Worm (Caenorhabditis elegans): Measurements from ENCODE around the gene cpz-2.

DNA sequence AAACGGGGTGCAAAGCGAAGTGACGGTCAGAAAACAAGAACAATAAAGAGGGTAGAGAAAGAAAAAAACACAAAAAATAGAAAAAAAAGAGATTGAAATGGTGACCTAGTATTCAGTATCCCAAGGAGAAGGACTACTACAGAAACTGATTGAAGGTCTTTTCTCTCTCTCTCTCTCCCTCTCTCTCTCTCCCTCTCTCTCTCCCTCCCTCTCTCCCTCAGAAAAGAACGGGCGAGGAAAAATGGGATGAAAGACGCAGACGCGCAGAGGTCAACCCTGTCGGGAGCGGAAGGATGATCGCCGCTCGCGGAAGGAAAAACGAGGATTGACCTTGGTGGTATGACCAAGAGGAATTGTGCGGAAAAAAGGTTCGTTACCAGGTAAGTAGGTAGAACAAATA, 6.5 kb upstream of the cpz-2 start:
- TF ChIP-seq ama-1 (optimal IDR thresholded peaks at IDR 0.05) = no peak
- TF ChIP-seq tbx-11 (GFP tag; IDR thresholded peaks at IDR 0.05) = no peak
- TF ChIP-seq ets-7 (tag; optimal IDR thresholded peaks at IDR 0.05) = no peak
- no peak for TF ChIP-seq flt-1 (GFP tag; IDR thresholded peaks at IDR 0.05)
- no peak for TF ChIP-seq aly-1 (tag; optimal IDR thresholded peaks at IDR 0.05)
- no peak for TF ChIP-seq ceh-13 (GFP tag; optimal IDR thresholded peaks at IDR 0.05)
